Fruit fly (Drosophila melanogaster) whole organism, adult: ENCODE measurements around the gene RpL23A.
A peak's percentile ranks its signal among the peaks of the same experiment; 100 is the strongest.

Experiments
- CG11617 ChIP-seq: fragments of 200-800 bp; sonication (Bioruptor generic); optimal IDR thresholded peaks from 2 replicates; lab custom pipeline; 2017; ENCODE audit warnings: mild to moderate bottlenecking, missing biosample characterization, missing genetic modification reagents, missing genetic modification characterization
- CG12768 ChIP-seq: fragments of 200-800 bp; sonication (Bioruptor generic); optimal IDR thresholded peaks from 2 replicates; lab custom pipeline; 2017; ENCODE audit warnings: missing biosample characterization, missing genetic modification characterization, mild to moderate bottlenecking, moderate library complexity, missing genetic modification reagents
- CG14711 ChIP-seq: fragments of 200-800 bp; sonication (Bioruptor generic); optimal IDR thresholded peaks from 2 replicates; lab custom pipeline; 2018; ENCODE audit warnings: missing biosample characterization, mild to moderate bottlenecking, missing genetic modification characterization, moderate library complexity
- CG1620 ChIP-seq: fragments of 200-800 bp; sonication (Bioruptor generic); optimal IDR thresholded peaks from 2 replicates; lab custom pipeline; 2016; ENCODE audit warnings: missing biosample characterization, missing genetic modification characterization
- CG33017 ChIP-seq: fragments of 200-800 bp; sonication (Bioruptor generic); optimal IDR thresholded peaks from 2 replicates; lab custom pipeline; 2018; ENCODE audit warnings: missing biosample characterization, mild to moderate bottlenecking, missing genetic modification characterization, moderate library complexity
- CG5204 ChIP-seq: fragments of 200-800 bp; sonication (Bioruptor generic); optimal IDR thresholded peaks from 2 replicates; lab custom pipeline; 2016; ENCODE audit warnings: missing biosample characterization, missing genetic modification characterization
- CG7045 ChIP-seq: fragments of 200-800 bp; sonication (Bioruptor generic); optimal IDR thresholded peaks from 2 replicates; lab custom pipeline; 2017; ENCODE audit warnings: missing biosample characterization, mild to moderate bottlenecking, missing genetic modification characterization
- CG7101 ChIP-seq: fragments of 200-800 bp; sonication (Bioruptor generic); optimal IDR thresholded peaks from 2 replicates; lab custom pipeline; 2018; ENCODE audit warnings: missing biosample characterization, mild to moderate bottlenecking, missing genetic modification characterization, moderate library complexity
- Clk ChIP-seq: fragments of 200-800 bp; sonication (Bioruptor generic); optimal IDR thresholded peaks from 2 replicates; lab custom pipeline; 2017; ENCODE audit warnings: missing biosample characterization, missing genetic modification characterization
- Crg-1 ChIP-seq: fragments of 200-800 bp; sonication (Bioruptor generic); optimal IDR thresholded peaks from 2 replicates; lab custom pipeline; 2016; ENCODE audit warnings: missing biosample characterization, missing genetic modification characterization
- Hr96 ChIP-seq: fragments of 200-800 bp; sonication (Bioruptor generic); optimal IDR thresholded peaks from 2 replicates; lab custom pipeline; 2016; ENCODE audit warnings: missing biosample characterization, missing genetic modification characterization
- Mnt ChIP-seq: fragments of 200-800 bp; sonication (Bioruptor generic); optimal IDR thresholded peaks from 2 replicates; lab custom pipeline; 2016; ENCODE audit warnings: missing biosample characterization, mild to moderate bottlenecking, missing genetic modification characterization
- bab1 ChIP-seq: fragments of 200-800 bp; sonication (Bioruptor generic); optimal IDR thresholded peaks from 3 replicates; lab custom pipeline; 2019; ENCODE audit warnings: missing biosample characterization, mild to moderate bottlenecking, missing genetic modification characterization, moderate library complexity
- cic ChIP-seq: fragments of 200-800 bp; sonication (Bioruptor generic); optimal IDR thresholded peaks from 2 replicates; lab custom pipeline; 2017; ENCODE audit warnings: missing biosample characterization, mild to moderate bottlenecking, missing genetic modification characterization, moderate library complexity
- cnc ChIP-seq, 2 experiments: fragments of >200 bp; optimal IDR thresholded peaks; 2 replicates each; lab custom pipeline; 2017
- kay ChIP-seq: fragments of 200-800 bp; sonication (Bioruptor generic); peaks from one replicate; lab custom pipeline; 2016; ENCODE audit warnings: missing biosample characterization, missing genetic modification characterization, borderline replicate concordance
- ovo ChIP-seq: fragments of 200-800 bp; sonication (Bioruptor generic); optimal IDR thresholded peaks from 2 replicates; lab custom pipeline; 2016; ENCODE audit warnings: missing biosample characterization, missing genetic modification characterization
- pad ChIP-seq: fragments of 200-800 bp; sonication (Bioruptor generic); optimal IDR thresholded peaks from 3 replicates; lab custom pipeline; 2017; ENCODE audit warnings: missing biosample characterization, missing genetic modification characterization, mild to moderate bottlenecking, moderate library complexity, missing genetic modification reagents
- tj ChIP-seq: fragments of 200-800 bp; sonication (Bioruptor generic); optimal IDR thresholded peaks from 3 replicates; lab custom pipeline; 2017; ENCODE audit warnings: missing biosample characterization, mild to moderate bottlenecking, missing genetic modification characterization, moderate library complexity
- toe ChIP-seq: fragments of 200-800 bp; sonication (Bioruptor generic); optimal IDR thresholded peaks from 2 replicates; lab custom pipeline; 2016; ENCODE audit warnings: missing biosample characterization, missing genetic modification characterization

RpL23A gene

DNA sequence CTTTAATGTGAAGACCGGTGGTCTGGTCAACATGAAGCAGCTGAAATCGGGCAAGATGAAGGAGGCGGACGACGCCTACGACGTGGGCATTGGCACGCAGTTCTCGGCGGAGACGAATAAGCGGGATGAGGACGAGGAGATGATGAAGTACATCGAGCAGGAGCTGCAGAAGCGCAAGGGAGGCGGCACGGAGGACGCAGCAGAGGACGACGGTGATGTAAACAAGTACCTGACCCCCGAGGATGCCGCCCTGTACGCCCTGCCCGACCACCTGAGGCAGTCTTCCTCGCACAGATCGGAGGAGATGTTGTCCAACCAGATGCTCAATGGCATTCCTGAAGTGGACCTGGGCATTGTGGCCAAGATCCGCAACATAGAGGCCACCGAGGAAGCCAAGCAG is 2.9 kb downstream of the RpL23A start:
- no peak for TF ChIP-seq cic (GFP tag; lab: Kevin White, UChicago)
- TF ChIP-seq CG12768 (GFP tag; lab: Kevin White, UChicago), result no peak
- TF ChIP-seq CG33017 (tag; lab: Kevin White, UChicago), result no peak
- TF ChIP-seq Clk (GFP tag; lab: Kevin White, UChicago), result no peak
- no peak for TF ChIP-seq Hr96 (GFP tag; lab: Kevin White, UChicago)
- TF ChIP-seq CG7045 (GFP tag; lab: Kevin White, UChicago), result no peak
- no peak for TF ChIP-seq CG1620 (GFP tag; lab: Kevin White, UChicago)
- no peak for TF ChIP-seq tj (GFP tag; lab: Kevin White, UChicago)
- no peak for TF ChIP-seq pad (GFP tag; lab: Kevin White, UChicago)
- TF ChIP-seq cnc (optimal IDR thresholded peaks at IDR 0.05; lab: Kevin White, UChicago), result no peak
- TF ChIP-seq toe (GFP tag; lab: Kevin White, UChicago), result no peak
- TF ChIP-seq CG14711, result no peak
- no peak for TF ChIP-seq CG11617 (GFP tag; lab: Kevin White, UChicago)
- TF ChIP-seq Crg-1 (GFP tag; lab: Kevin White, UChicago), result no peak

DNA sequence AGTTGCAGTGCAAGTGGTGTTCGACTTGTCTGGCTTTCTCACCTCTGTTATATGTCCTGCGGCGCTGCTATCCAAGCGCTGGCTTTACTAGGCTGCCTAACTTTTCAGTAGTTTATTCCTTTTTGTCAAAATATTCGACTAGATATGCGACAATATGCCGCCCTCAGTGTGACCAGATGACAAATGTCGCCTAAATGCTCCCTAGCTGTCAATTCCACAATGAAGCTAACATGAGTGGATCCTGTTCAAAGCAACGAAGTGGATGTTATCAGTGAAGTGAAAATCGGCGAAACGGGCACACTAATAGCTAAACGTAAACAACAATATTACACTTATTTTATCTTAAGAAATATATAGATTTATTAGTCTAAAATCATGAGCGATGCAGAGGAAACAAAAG is 3.6 kb downstream of the RpL23A start, which contains the start of the genes Srrm234 and CG7974:
Gene Srrm234 (minus strand): TSS at position 189 of the 400 bp plus-strand sequence.
Gene CG7974 (plus strand): TSS at position 263 of the 400 bp plus-strand sequence.
- TF ChIP-seq bab1 (peak; percentile 45), CG14711 (peak; percentile 1), Mnt (GFP tag; lab: Kevin White, UChicago) (peak; percentile 44), cic (GFP tag; lab: Kevin White, UChicago) (no peak)

DNA sequence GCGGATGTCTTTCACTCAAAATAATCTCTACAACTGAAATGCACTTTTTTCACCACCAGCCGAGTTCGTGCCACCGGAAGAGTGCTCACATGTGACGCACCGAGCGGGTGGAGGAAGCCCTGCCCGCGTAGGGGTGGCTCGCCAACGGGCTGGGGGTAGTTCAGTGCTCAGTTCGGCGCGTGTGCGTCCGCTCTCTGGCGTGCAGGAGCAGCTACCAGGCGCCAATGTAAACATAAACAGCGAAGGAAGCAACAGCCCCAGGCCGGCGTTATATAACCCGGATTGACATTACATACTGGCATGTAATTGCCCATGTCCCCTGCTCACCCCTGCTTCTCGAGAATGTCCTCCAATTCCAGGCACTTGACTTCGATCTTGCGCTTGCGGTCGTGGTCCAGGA is 4.2 kb downstream of the RpL23A start:
- TF ChIP-seq CG1620 (GFP tag; lab: Kevin White, UChicago) (no peak), CG5204 (GFP tag; lab: Kevin White, UChicago) (no peak), bab1 (no peak), CG7101 (tag; lab: Kevin White, UChicago) (no peak), cnc (optimal IDR thresholded peaks at IDR 0.05; lab: Kevin White, UChicago) (no peak), Hr96 (GFP tag; lab: Kevin White, UChicago) (no peak), CG12768 (GFP tag; lab: Kevin White, UChicago) (no peak), kay (no peak), tj (GFP tag; lab: Kevin White, UChicago) (no peak)

DNA sequence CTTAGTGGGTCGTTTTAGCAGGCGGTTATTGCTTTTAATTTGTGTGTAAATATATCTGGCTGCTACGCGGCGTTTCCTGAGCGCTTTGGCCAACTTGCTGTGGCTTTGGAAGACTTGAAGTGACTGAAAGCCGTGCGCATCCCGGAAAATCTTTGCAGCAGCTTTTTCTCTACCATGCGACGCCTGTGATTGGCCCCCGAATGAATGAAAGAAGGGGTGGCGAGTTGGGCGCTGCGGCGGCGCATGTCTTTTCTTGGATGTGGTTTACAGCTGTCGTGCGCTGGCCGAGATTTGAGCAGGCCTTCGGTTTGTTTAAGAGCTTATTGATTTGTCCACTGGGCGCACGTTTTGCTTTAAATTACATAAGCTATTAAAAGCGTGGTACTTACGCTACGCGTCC is 4.9 kb downstream of the RpL23A start:
- TF ChIP-seq CG33017 (tag; lab: Kevin White, UChicago) (no peak), kay (no peak), bab1 (no peak)

DNA sequence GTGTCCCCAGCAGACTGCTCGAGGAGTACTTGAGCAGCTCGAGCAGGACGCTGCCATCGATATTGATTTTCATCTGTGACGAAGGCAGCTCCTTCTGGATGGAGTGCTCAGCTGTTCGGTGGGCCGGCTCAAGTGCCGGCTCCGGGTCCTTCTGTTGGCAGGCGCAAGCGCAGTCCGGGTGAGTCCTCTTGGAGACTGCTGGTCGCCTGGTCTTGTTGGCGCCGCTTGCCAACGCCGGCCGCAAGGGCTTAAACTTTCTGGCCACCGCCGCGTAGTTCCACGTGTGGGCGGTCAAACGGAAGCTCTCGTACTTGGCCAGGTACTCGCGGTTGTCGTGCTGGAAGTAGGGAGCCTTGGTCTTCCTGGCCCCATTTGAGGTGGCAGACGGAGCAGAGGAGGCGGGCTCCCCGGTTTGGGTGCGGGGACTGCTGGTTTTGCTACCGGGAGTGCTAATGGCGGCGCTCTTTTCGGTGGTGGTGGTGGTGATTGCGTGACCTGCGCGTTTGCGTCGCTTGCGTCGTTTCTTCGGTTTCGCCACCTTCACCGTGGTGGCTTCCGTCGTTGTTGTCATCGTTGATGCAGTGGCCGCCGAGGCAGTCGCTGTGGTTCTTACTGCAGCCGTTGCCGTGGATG is 6.6 kb downstream of the RpL23A start:
- TF ChIP-seq CG5204 (GFP tag; lab: Kevin White, UChicago), result no peak
- peak; percentile 54 for TF ChIP-seq Mnt (GFP tag; lab: Kevin White, UChicago)
- TF ChIP-seq cic (GFP tag; lab: Kevin White, UChicago), result peak; percentile 12
- TF ChIP-seq CG33017 (tag; lab: Kevin White, UChicago), result no peak

DNA sequence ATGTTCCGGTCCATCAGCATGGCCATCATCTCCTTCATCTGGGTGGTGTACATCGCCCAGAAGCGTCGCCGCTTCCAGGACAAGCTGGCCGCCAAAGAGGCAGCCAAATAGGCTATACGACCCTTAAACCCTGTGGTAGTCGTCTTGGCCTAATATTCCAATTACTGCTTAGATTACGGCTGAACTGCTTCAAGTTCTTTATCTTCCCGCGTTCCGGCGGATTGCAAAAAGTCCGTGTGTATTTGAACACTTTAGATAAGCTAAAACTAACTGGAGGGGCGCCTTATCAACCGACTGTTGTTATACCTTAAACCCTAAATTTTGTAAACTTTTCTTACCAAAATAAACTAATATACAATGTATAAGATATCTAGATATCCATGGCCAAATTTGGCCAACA is 14.7 kb downstream of the RpL23A start:
- TF ChIP-seq CG12768 (GFP tag; lab: Kevin White, UChicago), result no peak
- TF ChIP-seq CG11617 (GFP tag; lab: Kevin White, UChicago), result no peak
- TF ChIP-seq CG7045 (GFP tag; lab: Kevin White, UChicago), result no peak
- no peak for TF ChIP-seq CG1620 (GFP tag; lab: Kevin White, UChicago)
- peak; percentile 30 for TF ChIP-seq cic (GFP tag; lab: Kevin White, UChicago)
- TF ChIP-seq kay, result no peak
- no peak for TF ChIP-seq tj (GFP tag; lab: Kevin White, UChicago)

DNA sequence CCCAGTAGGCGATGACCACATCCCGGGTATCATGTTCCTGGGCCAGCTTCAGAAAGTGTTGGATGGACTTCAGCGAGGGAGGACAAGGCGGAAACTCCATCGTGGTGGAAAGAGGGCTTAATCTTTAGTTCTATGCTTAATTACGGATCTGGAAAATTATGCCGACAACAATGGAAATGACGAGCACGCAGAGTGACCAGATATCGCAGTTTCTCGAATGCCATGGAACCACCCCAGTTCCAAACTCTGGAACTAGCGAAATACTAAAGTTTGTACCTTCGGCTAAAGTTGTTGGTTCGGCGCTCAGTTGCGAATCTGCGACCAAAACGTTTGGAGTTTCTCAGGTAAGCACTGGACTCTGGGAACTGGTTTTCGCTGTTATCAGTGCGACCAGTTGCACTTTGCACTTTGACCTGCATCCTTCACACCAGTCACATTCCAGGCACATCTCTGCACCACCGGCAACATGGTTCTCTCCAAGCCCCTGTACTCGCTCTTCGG is 15.7 kb downstream of the RpL23A start, which contains the start of the genes CG7970 and Vta1:
Gene CG7970 (plus strand): TSS at position 51 of the 501 bp plus-strand sequence.
Gene Vta1 (minus strand): TSS at position 201 of the 501 bp plus-strand sequence.
- no peak for TF ChIP-seq Mnt (GFP tag; lab: Kevin White, UChicago)
- peak; percentile 9 for TF ChIP-seq tj (GFP tag; lab: Kevin White, UChicago)
- TF ChIP-seq Clk (GFP tag; lab: Kevin White, UChicago), result no peak
- TF ChIP-seq cnc (optimal IDR thresholded peaks at IDR 0.05; lab: Kevin White, UChicago), result no peak
- TF ChIP-seq pad (GFP tag; lab: Kevin White, UChicago), result no peak
- TF ChIP-seq kay, result no peak
- no peak for TF ChIP-seq cic (GFP tag; lab: Kevin White, UChicago)
- no peak for TF ChIP-seq CG7101 (tag; lab: Kevin White, UChicago)
- TF ChIP-seq Hr96 (GFP tag; lab: Kevin White, UChicago), result no peak
- peak; percentile 31 for TF ChIP-seq bab1
- no peak for TF ChIP-seq CG5204 (GFP tag; lab: Kevin White, UChicago)
- no peak for TF ChIP-seq CG1620 (GFP tag; lab: Kevin White, UChicago)
- TF ChIP-seq CG12768 (GFP tag; lab: Kevin White, UChicago), result peak; percentile 93
- TF ChIP-seq toe (GFP tag; lab: Kevin White, UChicago), result no peak
- peak; percentile 17 for TF ChIP-seq CG14711
- peak; percentile 21 for TF ChIP-seq Crg-1 (GFP tag; lab: Kevin White, UChicago)
- TF ChIP-seq CG7045 (GFP tag; lab: Kevin White, UChicago), result no peak
- peak; percentile 52 for TF ChIP-seq CG33017 (tag; lab: Kevin White, UChicago)
- TF ChIP-seq CG11617 (GFP tag; lab: Kevin White, UChicago), result peak; percentile 16
- TF ChIP-seq ovo (GFP tag; lab: Kevin White, UChicago), result no peak
